Worm (Caenorhabditis elegans): ENCODE data around the gene F18E9.1.

DNA sequence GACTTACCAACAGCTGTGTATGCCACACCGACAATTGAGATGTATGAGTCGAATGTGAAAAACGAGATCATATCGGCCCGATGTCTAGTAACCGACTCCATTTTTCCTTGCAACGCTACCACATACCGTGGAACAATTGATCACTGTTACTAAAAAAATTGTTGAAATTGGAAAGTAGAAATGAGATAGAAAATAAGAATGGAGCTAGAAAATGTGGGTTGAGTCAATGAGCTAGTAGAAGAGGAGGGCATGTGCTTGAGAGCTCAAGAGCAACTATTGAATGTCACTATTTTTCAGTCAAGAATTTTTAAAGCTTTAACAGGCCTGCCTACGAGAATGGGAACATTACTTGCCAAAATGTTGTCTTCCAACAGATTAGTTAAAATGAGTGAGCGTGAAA lies 23.8 kb downstream of the F18E9.1 start, which contains the start of gene K01A12.3:
- TF ChIP-seq nhr-2 (tag; optimal IDR thresholded peaks at IDR 0.05), result no peak
- TF ChIP-seq mep-1 (tag; optimal IDR thresholded peaks at IDR 0.05), result no peak
- no peak for TF ChIP-seq elt-3 (tag; optimal IDR thresholded peaks at IDR 0.05)
- TF ChIP-seq ztf-11 (tag; optimal IDR thresholded peaks at IDR 0.05), result no peak
- no peak for TF ChIP-seq zip-8 (tag; optimal IDR thresholded peaks at IDR 0.05)
- no peak for TF ChIP-seq snpc-4 (tag; optimal IDR thresholded peaks at IDR 0.05)
- no peak for TF ChIP-seq lin-13 (tag; optimal IDR thresholded peaks at IDR 0.05)
- TF ChIP-seq flh-1 (GFP tag; optimal IDR thresholded peaks at IDR 0.05), result no peak
